Worm (Caenorhabditis elegans): Measurements from ENCODE around the gene ZK1307.1.

Gene ZK1307.1

DNA sequence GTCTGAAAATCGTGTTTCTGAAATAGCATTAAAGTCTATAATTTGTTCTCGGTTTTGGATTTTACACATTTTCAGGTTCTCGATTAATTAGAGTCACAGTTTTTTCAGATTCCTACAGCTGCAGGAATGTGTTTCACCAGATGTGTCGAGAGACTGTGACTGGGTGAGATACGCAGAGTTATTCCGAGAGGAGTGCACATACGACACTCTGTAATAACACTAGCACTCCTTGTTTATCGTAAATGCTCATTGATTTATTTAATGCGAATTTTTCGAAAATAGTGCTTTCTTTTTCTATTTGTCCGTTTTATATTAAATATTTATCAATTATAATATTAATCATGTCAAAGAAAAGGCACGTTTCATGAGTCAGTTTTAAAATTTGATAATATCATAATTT lies 12.0 kb upstream of the ZK1307.1 start, which contains the start of gene ZK1320.11:
Gene ZK1320.11, plus strand, starts transcription at position 243 of the 400 bp plus-strand sequence.
- TF ChIP-seq flt-1 (GFP tag; IDR thresholded peaks at IDR 0.05) (no peak), tbx-11 (GFP tag; IDR thresholded peaks at IDR 0.05) (no peak), aly-1 (tag; optimal IDR thresholded peaks at IDR 0.05) (no peak), scrt-1 (GFP tag; IDR thresholded peaks at IDR 0.05) (no peak), ceh-13 (GFP tag; optimal IDR thresholded peaks at IDR 0.05) (no peak), hmbx-1 (tag; optimal IDR thresholded peaks at IDR 0.05) (no peak), ceh-36 (tag; optimal IDR thresholded peaks at IDR 0.05) (no peak), tra-4 (tag; optimal IDR thresholded peaks at IDR 0.05) (no peak), F13C5.2 (tag; optimal IDR thresholded peaks at IDR 0.05) (no peak), hmg-4 (GFP tag; optimal IDR thresholded peaks at IDR 0.05) (no peak)

DNA sequence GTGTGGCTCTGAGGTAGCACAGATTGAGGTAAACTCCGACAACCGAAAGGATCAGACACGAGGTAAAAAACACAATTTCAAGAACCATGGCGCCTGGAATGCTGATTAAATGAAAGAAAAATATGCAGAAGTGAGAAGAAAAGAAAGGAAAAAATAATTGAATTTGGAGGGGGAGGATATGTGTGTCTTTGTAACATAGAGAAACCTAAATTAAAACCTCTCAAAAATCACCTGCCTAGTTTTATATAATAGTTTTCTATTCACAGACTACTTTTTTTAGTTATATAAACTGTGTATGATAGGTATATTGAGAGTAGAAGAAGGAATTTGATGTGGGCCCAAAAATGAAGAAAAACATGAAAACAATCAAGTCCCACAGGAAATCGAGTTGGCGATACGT lies 10.2 kb upstream of the ZK1307.1 start, which contains the start of gene ZK1320.5:
Gene ZK1320.5, minus strand, starts transcription at position 101 of the 400 bp plus-strand sequence.
- TF ChIP-seq hmg-4 (GFP tag; optimal IDR thresholded peaks at IDR 0.05) (no peak), tra-4 (tag; optimal IDR thresholded peaks at IDR 0.05) (no peak), hnd-1 (tag; optimal IDR thresholded peaks at IDR 0.05) (no peak), tbx-11 (GFP tag; IDR thresholded peaks at IDR 0.05) (no peak), ceh-36 (tag; optimal IDR thresholded peaks at IDR 0.05) (no peak), flt-1 (GFP tag; IDR thresholded peaks at IDR 0.05) (no peak), hmbx-1 (tag; optimal IDR thresholded peaks at IDR 0.05) (no peak), tbx-37 (GFP tag; conservative IDR thresholded peaks at IDR 0.05) (no peak), B0310.2 (tag; optimal IDR thresholded peaks at IDR 0.05) (no peak)

DNA sequence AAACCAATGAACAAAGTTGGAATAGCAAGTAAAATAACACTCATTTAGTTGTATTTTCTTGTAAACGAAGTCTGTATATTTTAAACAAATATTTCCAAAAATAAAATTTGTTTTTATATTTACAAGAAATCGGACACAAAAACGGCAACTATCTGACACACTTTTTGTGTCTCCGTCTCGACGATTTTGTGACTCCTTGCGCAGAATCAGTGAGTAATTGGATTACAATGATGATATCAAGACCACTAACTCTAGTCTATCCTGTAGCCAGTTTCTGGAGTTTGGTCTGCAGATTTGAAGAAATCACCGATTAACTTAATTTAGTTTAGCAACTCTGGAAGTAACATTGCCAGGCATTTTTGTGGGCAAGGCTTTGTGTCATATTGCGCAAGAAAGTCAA lies 7.4 kb upstream of the ZK1307.1 start, which contains the start of gene cyp-13A10:
Gene cyp-13A10, minus strand, starts transcription at position 88 of the 400 bp plus-strand sequence.
- TF ChIP-seq ama-1 (optimal IDR thresholded peaks at IDR 0.05) = no peak
- no peak for TF ChIP-seq F13C5.2 (tag; optimal IDR thresholded peaks at IDR 0.05)
- no peak for TF ChIP-seq ceh-36 (tag; optimal IDR thresholded peaks at IDR 0.05)
- no peak for TF ChIP-seq flt-1 (GFP tag; IDR thresholded peaks at IDR 0.05)
- TF ChIP-seq aly-1 (tag; optimal IDR thresholded peaks at IDR 0.05) = no peak
- TF ChIP-seq tra-4 (tag; optimal IDR thresholded peaks at IDR 0.05) = no peak
- no peak for TF ChIP-seq hmg-4 (GFP tag; optimal IDR thresholded peaks at IDR 0.05)
- TF ChIP-seq B0310.2 (tag; optimal IDR thresholded peaks at IDR 0.05) = no peak
- no peak for TF ChIP-seq scrt-1 (GFP tag; IDR thresholded peaks at IDR 0.05)
- no peak for TF ChIP-seq tbx-11 (GFP tag; IDR thresholded peaks at IDR 0.05)
- TF ChIP-seq hmbx-1 (tag; optimal IDR thresholded peaks at IDR 0.05) = no peak
- TF ChIP-seq pes-1 (GFP tag; IDR thresholded peaks at IDR 0.05) = no peak
- TF ChIP-seq tbx-37 (GFP tag; conservative IDR thresholded peaks at IDR 0.05) = no peak

DNA sequence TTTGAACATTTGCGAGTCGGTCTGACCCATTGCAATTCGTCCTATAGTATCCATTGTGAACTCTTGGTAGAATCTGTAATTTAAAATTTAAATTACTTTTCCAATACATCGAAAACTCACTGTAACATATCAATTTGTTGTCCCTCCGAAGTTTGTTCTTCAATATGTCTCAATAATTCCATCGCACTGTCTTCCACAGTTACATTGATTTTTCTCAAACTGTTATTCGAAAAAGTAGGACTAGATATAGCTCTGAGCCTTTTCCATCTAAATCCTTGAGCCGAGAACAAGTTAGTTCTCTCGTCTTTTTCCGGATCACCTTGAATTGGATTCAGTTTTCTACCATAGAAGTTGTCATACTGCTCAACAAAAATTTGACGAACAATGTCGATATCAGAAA lies 6.8 kb upstream of the ZK1307.1 start:
- TF ChIP-seq tra-4 (tag; optimal IDR thresholded peaks at IDR 0.05) (no peak), ceh-13 (GFP tag; optimal IDR thresholded peaks at IDR 0.05) (no peak), hmg-4 (GFP tag; optimal IDR thresholded peaks at IDR 0.05) (no peak), F13C5.2 (tag; optimal IDR thresholded peaks at IDR 0.05) (no peak), ama-1 (optimal IDR thresholded peaks at IDR 0.05) (no peak), ets-7 (tag; optimal IDR thresholded peaks at IDR 0.05) (no peak), hmbx-1 (tag; optimal IDR thresholded peaks at IDR 0.05) (no peak), tbx-11 (GFP tag; IDR thresholded peaks at IDR 0.05) (no peak), scrt-1 (GFP tag; IDR thresholded peaks at IDR 0.05) (no peak)

DNA sequence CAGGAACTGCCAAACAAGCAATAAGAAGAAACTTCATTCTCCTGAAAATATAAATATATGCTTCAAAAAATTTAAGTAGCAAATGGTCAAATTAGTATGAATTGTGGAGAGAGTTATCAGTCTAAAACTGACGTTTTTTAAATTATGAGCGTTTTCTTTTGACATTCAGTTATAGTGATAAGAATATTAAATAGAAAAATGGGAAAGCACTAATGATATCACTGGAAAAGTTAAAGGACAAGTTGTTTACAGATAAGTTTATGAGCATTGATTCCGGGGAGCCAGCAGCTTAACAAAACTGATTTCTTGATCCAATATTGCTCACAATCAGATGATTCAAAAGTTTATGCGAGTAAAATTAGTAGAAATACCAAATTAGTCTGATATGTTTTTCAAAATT lies 5.0 kb upstream of the ZK1307.1 start, which contains the start of gene ZK1320.3:
Gene ZK1320.3, minus strand, starts transcription at position 41 of the 400 bp plus-strand sequence.
- TF ChIP-seq aly-1 (tag; optimal IDR thresholded peaks at IDR 0.05) = no peak
- no peak for TF ChIP-seq tra-4 (tag; optimal IDR thresholded peaks at IDR 0.05)
- TF ChIP-seq hnd-1 (tag; optimal IDR thresholded peaks at IDR 0.05) = no peak

DNA sequence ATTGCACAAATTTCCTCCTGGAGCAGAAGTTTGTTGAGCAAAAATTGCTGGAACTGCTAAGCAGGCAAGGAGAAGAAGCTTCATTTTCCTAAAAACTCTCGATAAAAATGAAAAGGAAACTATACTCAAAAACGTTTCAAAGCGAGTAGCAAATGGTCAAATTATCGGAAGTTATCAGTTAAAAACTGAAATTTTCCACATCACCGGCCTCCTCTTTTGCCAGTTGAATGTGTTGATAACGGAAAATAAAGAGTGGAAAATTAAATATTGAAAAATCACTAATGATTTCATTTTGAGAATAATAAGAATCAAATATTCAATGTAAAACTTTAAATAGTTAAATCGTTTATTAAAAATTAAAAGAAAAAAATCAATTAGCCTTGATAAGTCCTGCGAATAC lies 3.5 kb upstream of the ZK1307.1 start, which contains the start of gene ZK1320.2:
Gene ZK1320.2, minus strand, starts transcription at position 88 of the 400 bp plus-strand sequence.
- no peak for TF ChIP-seq B0310.2 (tag; optimal IDR thresholded peaks at IDR 0.05)
- TF ChIP-seq F13C5.2 (tag; optimal IDR thresholded peaks at IDR 0.05) = no peak
- no peak for TF ChIP-seq tbx-37 (GFP tag; conservative IDR thresholded peaks at IDR 0.05)
- TF ChIP-seq pes-1 (GFP tag; IDR thresholded peaks at IDR 0.05) = no peak
- no peak for TF ChIP-seq hnd-1 (tag; optimal IDR thresholded peaks at IDR 0.05)
- TF ChIP-seq aly-1 (tag; optimal IDR thresholded peaks at IDR 0.05) = no peak
- no peak for TF ChIP-seq tbx-11 (GFP tag; IDR thresholded peaks at IDR 0.05)
- TF ChIP-seq hmbx-1 (tag; optimal IDR thresholded peaks at IDR 0.05) = no peak
- TF ChIP-seq hmg-4 (GFP tag; optimal IDR thresholded peaks at IDR 0.05) = no peak
- no peak for TF ChIP-seq ceh-36 (tag; optimal IDR thresholded peaks at IDR 0.05)
- TF ChIP-seq scrt-1 (GFP tag; IDR thresholded peaks at IDR 0.05) = no peak
- no peak for TF ChIP-seq sea-1 (GFP tag; conservative IDR thresholded peaks at IDR 0.05)
- no peak for TF ChIP-seq ceh-13 (GFP tag; optimal IDR thresholded peaks at IDR 0.05)
- no peak for TF ChIP-seq tra-4 (tag; optimal IDR thresholded peaks at IDR 0.05)

DNA sequence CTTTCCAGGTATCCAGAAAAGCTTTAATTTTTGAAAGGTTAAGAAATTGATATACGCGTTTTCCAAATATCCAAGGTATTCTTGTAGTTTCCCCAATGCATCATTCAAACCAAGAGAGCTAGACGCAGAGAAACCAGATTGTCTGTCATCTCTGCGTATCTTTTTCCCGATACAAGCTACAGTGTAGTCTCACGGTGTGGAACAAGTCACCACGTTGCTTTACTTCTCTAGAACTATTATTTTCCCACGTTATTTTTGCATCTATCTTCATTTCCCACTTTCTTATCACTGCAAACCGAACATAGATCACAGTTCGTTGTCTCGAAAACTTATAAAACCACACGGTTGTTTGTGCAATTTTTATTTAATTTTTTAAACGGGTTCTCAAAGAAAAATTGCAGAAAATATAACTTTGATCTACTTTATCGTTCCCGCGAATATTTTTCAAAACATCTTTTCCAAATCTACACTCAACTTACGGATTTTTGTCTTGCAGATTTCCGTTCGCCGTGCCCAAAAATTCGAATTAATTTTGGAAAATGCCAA lies 903 bp upstream of the ZK1307.1 start, which contains the start of gene gstk-1:
Gene gstk-1, plus strand, starts transcription at position 496 of the 546 bp plus-strand sequence.
- TF ChIP-seq flt-1 (GFP tag; IDR thresholded peaks at IDR 0.05) (no peak), sea-1 (GFP tag; conservative IDR thresholded peaks at IDR 0.05) (no peak), ceh-36 (tag; optimal IDR thresholded peaks at IDR 0.05) (no peak), tra-4 (tag; optimal IDR thresholded peaks at IDR 0.05) (no peak), aly-1 (tag; optimal IDR thresholded peaks at IDR 0.05) (no peak), hmg-4 (GFP tag; optimal IDR thresholded peaks at IDR 0.05) (no peak), hmbx-1 (tag; optimal IDR thresholded peaks at IDR 0.05) (no peak), hnd-1 (tag; optimal IDR thresholded peaks at IDR 0.05) (no peak), pes-1 (GFP tag; IDR thresholded peaks at IDR 0.05) (no peak), F13C5.2 (tag; optimal IDR thresholded peaks at IDR 0.05) (no peak), ama-1 (optimal IDR thresholded peaks at IDR 0.05) (no peak), ets-7 (tag; optimal IDR thresholded peaks at IDR 0.05) (no peak), B0310.2 (tag; optimal IDR thresholded peaks at IDR 0.05) (no peak), ceh-13 (GFP tag; optimal IDR thresholded peaks at IDR 0.05) (no peak), scrt-1 (GFP tag; IDR thresholded peaks at IDR 0.05) (no peak), tbx-37 (GFP tag; conservative IDR thresholded peaks at IDR 0.05) (no peak), tbx-11 (GFP tag; IDR thresholded peaks at IDR 0.05) (no peak)
